Fruit fly (Drosophila melanogaster): ENCODE measurements around the gene CG3592.

Gene CG3592

dm6 chrX:2984902-2985772, 50.2 kb downstream of the CG3592 start (continued):
- TF ChIP-seq eyg (GFP tag; optimal IDR thresholded peaks at IDR 0.05) (no peak), crol (GFP tag; IDR thresholded peaks at IDR 0.05) (peak; percentile 70), zfh1 (GFP tag; IDR thresholded peaks at IDR 0.05) (peak; percentile 81), CG1647 (GFP tag; optimal IDR thresholded peaks at IDR 0.05) (no peak), CG2120 (GFP tag; optimal IDR thresholded peaks at IDR 0.05) (no peak), CG33213 (GFP tag; optimal IDR thresholded peaks at IDR 0.05) (no peak), CG5953 (GFP tag; IDR thresholded peaks at IDR 0.05) (no peak), Spps (tag; optimal IDR thresholded peaks at IDR 0.05) (peak; percentile 39), CG15479 (GFP tag; optimal IDR thresholded peaks at IDR 0.05) (peak; percentile 94), Abd-B (GFP tag; optimal IDR thresholded peaks at IDR 0.05) (no peak), zen (tag; optimal IDR thresholded peaks at IDR 0.05) (peak; percentile 99), Sox100B (GFP tag; optimal IDR thresholded peaks at IDR 0.05) (peak; percentile 4), hb (GFP tag; IDR thresholded peaks at IDR 0.05; ENCODE audit: partially characterized antibody) (no peak), az2 (GFP tag; optimal IDR thresholded peaks at IDR 0.05) (peak; percentile 49), CG6254 (GFP tag; optimal IDR thresholded peaks at IDR 0.05) (peak; percentile 16), ttk (GFP tag; IDR thresholded peaks at IDR 0.05) (no peak), Dref (GFP tag; IDR thresholded peaks at IDR 0.05) (no peak), CG10979 (tag; optimal IDR thresholded peaks at IDR 0.05) (peak; percentile 86), al (GFP tag; IDR thresholded peaks at IDR 0.05) (no peak), ranshi (GFP tag; IDR thresholded peaks at IDR 0.05) (no peak), Bgb (GFP tag; IDR thresholded peaks at IDR 0.05; ENCODE audit: partially characterized antibody) (no peak), CG31441 (GFP tag; IDR thresholded peaks at IDR 0.05) (peak; percentile 59), Antp (GFP tag; optimal IDR thresholded peaks at IDR 0.05) (peak; percentile 3), Dbx (GFP tag; IDR thresholded peaks at IDR 0.05) (no peak), CG10274 (GFP tag; optimal IDR thresholded peaks at IDR 0.05) (no peak), CG8924 (tag; optimal IDR thresholded peaks at IDR 0.05) (peak; percentile 82), wor (GFP tag; IDR thresholded peaks at IDR 0.05) (no peak), CG4360 (GFP tag; IDR thresholded peaks at IDR 0.05) (0 out of 2 replicates have a peak, but pooled peaks have one; percentile 33), Oli (tag; optimal IDR thresholded peaks at IDR 0.05) (peak; percentile 18), B-H2 (GFP tag; optimal IDR thresholded peaks at IDR 0.05) (no peak), Jarid2 (GFP tag; optimal IDR thresholded peaks at IDR 0.05) (no peak), HmgZ (tag; optimal IDR thresholded peaks at IDR 0.05) (no peak), Camta (GFP tag; optimal IDR thresholded peaks at IDR 0.05) (peak; percentile 37), fd64A (GFP tag; optimal IDR thresholded peaks at IDR 0.05) (no peak), cad (GFP tag; optimal IDR thresholded peaks at IDR 0.05) (no peak), CG12391 (tag; optimal IDR thresholded peaks at IDR 0.05) (peak; percentile 61), maf-S (GFP tag; optimal IDR thresholded peaks at IDR 0.05) (no peak), CG34376 (GFP tag; optimal IDR thresholded peaks at IDR 0.05) (no peak), sens-2 (GFP tag; IDR thresholded peaks at IDR 0.05) (0 out of 2 replicates have a peak, but pooled peaks have one; percentile 18), CG2116 (GFP tag; optimal IDR thresholded peaks at IDR 0.05) (peak; percentile 19), odd (GFP tag; optimal IDR thresholded peaks at IDR 0.05) (no peak), CG7745 (tag; optimal IDR thresholded peaks at IDR 0.05) (peak; percentile 50), CG12104 (GFP tag; optimal IDR thresholded peaks at IDR 0.05) (peak; percentile 41), CG8765 (GFP tag; IDR thresholded peaks at IDR 0.05) (peak; percentile 87), CG10654 (GFP tag; optimal IDR thresholded peaks at IDR 0.05) (no peak), CG17829 (tag; optimal IDR thresholded peaks at IDR 0.05) (peak; percentile 84), CG14710 (tag; optimal IDR thresholded peaks at IDR 0.05) (peak; percentile 80), CG15269 (tag; optimal IDR thresholded peaks at IDR 0.05) (no peak), CG7786 (GFP tag; optimal IDR thresholded peaks at IDR 0.05) (no peak), chn (GFP tag; optimal IDR thresholded peaks at IDR 0.05) (peak; percentile 35)
